Worm (Caenorhabditis elegans) whole organism, L2 larva: Measurements from ENCODE around the gene C37E2.10.

Experiments
- F13H6.1 ChIP-seq: sonication (generic microtip); optimal IDR thresholded peaks from 2 replicates; lab custom pipeline; 2016; ENCODE audit warnings: missing genetic modification characterization, missing compliant biosample characterization
- R02D3.7 ChIP-seq: fragments of 150-350 bp; optimal IDR thresholded peaks from 2 replicates; lab custom pipeline; 2014; ENCODE audit warnings: missing biosample characterization, missing genetic modification characterization
- Y55F3AM.14 ChIP-seq: fragments of 200-800 bp; sonication (Bioruptor generic); optimal IDR thresholded peaks from 2 replicates; lab custom pipeline; 2018; ENCODE audit warnings: mild to moderate bottlenecking, missing genetic modification characterization, missing compliant biosample characterization
- ZK546.5 ChIP-seq: sonication (generic microtip); optimal IDR thresholded peaks from 2 replicates; lab custom pipeline; 2017; ENCODE audit warnings: missing biosample characterization, missing genetic modification characterization
- aly-2 ChIP-seq: fragments of 150-350 bp; optimal IDR thresholded peaks from 2 replicates; lab custom pipeline; 2014; ENCODE audit warnings: missing biosample characterization, missing genetic modification characterization
- ama-1 ChIP-seq: fragments of 150-350 bp; optimal IDR thresholded peaks from 2 replicates; lab custom pipeline; 2018; ENCODE audit warnings: inconsistent platforms
- blmp-1 ChIP-seq: sonication (generic microtip); optimal IDR thresholded peaks from 2 replicates; lab custom pipeline; 2017; ENCODE audit warnings: missing genetic modification characterization, mild to moderate bottlenecking, missing compliant biosample characterization, antibody characterized with exemption, moderate library complexity; ENCODE audit not compliant: insufficient read depth
- ceh-16 ChIP-seq: fragments of 150-350 bp; optimal IDR thresholded peaks from 2 replicates; lab custom pipeline; 2014; ENCODE audit warnings: missing biosample characterization, missing genetic modification characterization
- ceh-82 ChIP-seq: fragments of 150-350 bp; optimal IDR thresholded peaks from 2 replicates; lab custom pipeline; 2014; ENCODE audit warnings: missing biosample characterization, missing genetic modification characterization
- dmd-4 ChIP-seq: sonication (generic microtip); optimal IDR thresholded peaks from 2 replicates; lab custom pipeline; 2017; ENCODE audit warnings: missing biosample characterization, missing genetic modification characterization
- egl-27 ChIP-seq: sonication (generic microtip); optimal IDR thresholded peaks from 3 replicates; lab custom pipeline; 2017; ENCODE audit warnings: missing biosample characterization, missing genetic modification reagents, missing genetic modification characterization
- elt-3 ChIP-seq: sonication (generic microtip); optimal IDR thresholded peaks from 2 replicates; lab custom pipeline; 2017; ENCODE audit warnings: missing biosample characterization, missing genetic modification characterization
- fos-1 ChIP-seq: fragments of 150-350 bp; optimal IDR thresholded peaks from 2 replicates; lab custom pipeline; 2014; ENCODE audit warnings: missing biosample characterization, missing genetic modification characterization
- gmeb-1 ChIP-seq: fragments of 150-350 bp; optimal IDR thresholded peaks from 2 replicates; lab custom pipeline; 2014; ENCODE audit warnings: missing biosample characterization, missing genetic modification characterization
- lin-11 ChIP-seq: fragments of 150-350 bp; sonication (generic microtip); optimal IDR thresholded peaks from 2 replicates; lab custom pipeline; 2014; ENCODE audit warnings: missing biosample characterization, missing genetic modification characterization, inconsistent platforms, mixed read lengths
- lin-13 ChIP-seq: fragments of 150-350 bp; optimal IDR thresholded peaks from 2 replicates; lab custom pipeline; 2014; ENCODE audit warnings: missing biosample characterization, missing genetic modification reagents, missing genetic modification characterization
- lin-39 ChIP-seq: fragments of 150-350 bp; optimal IDR thresholded peaks from 2 replicates; lab custom pipeline; 2014; ENCODE audit warnings: missing biosample characterization, missing genetic modification reagents, missing genetic modification characterization
- lsy-2 ChIP-seq, 2 experiments: fragments of 150-350 bp in 1 of 2; sonication (generic microtip) in 1 of 2; optimal IDR thresholded peaks; 2 replicates each; lab custom pipeline; 2014 to 2017; ENCODE audit warnings: missing biosample characterization in 2 of 2, missing genetic modification characterization in 2 of 2
- mab-5 ChIP-seq: fragments of 150-350 bp; optimal IDR thresholded peaks from 2 replicates; lab custom pipeline; 2014; ENCODE audit warnings: missing biosample characterization, missing genetic modification characterization
- mbf-1 ChIP-seq: sonication (generic microtip); optimal IDR thresholded peaks from 2 replicates; lab custom pipeline; 2017; ENCODE audit warnings: missing biosample characterization, missing genetic modification characterization
- nhr-11 ChIP-seq: fragments of 150-350 bp; optimal IDR thresholded peaks from 2 replicates; lab custom pipeline; 2014; ENCODE audit warnings: missing biosample characterization, missing genetic modification characterization
- nhr-12 ChIP-seq: fragments of 150-350 bp; optimal IDR thresholded peaks from 2 replicates; lab custom pipeline; 2014; ENCODE audit warnings: missing biosample characterization, missing genetic modification characterization
- nhr-129 ChIP-seq: fragments of 150-350 bp; optimal IDR thresholded peaks from 2 replicates; lab custom pipeline; 2014; ENCODE audit warnings: missing biosample characterization, missing genetic modification characterization
- nhr-21 ChIP-seq: fragments of 150-350 bp; optimal IDR thresholded peaks from 2 replicates; lab custom pipeline; 2014; ENCODE audit warnings: missing biosample characterization, missing genetic modification characterization
- nhr-23 ChIP-seq: fragments of 150-350 bp; optimal IDR thresholded peaks from 2 replicates; lab custom pipeline; 2014; ENCODE audit warnings: missing biosample characterization, missing genetic modification reagents, missing genetic modification characterization
- nhr-237 ChIP-seq: fragments of 150-350 bp; optimal IDR thresholded peaks from 2 replicates; lab custom pipeline; 2014; ENCODE audit warnings: missing biosample characterization, missing genetic modification characterization
- nhr-6 ChIP-seq: fragments of 150-350 bp; optimal IDR thresholded peaks from 2 replicates; lab custom pipeline; 2014; ENCODE audit warnings: missing biosample characterization, missing genetic modification characterization
- nhr-77 ChIP-seq: fragments of 150-350 bp; optimal IDR thresholded peaks from 2 replicates; lab custom pipeline; 2014; ENCODE audit warnings: missing biosample characterization, missing genetic modification characterization
- sem-4 ChIP-seq: fragments of 150-350 bp; optimal IDR thresholded peaks from 2 replicates; lab custom pipeline; 2014; ENCODE audit warnings: missing biosample characterization, missing genetic modification reagents, missing genetic modification characterization
- skn-1 ChIP-seq: sonication (generic microtip); optimal IDR thresholded peaks from 2 replicates; lab custom pipeline; 2017; ENCODE audit warnings: missing biosample characterization, missing genetic modification characterization
- sma-3 ChIP-seq: sonication (generic microtip); optimal IDR thresholded peaks from 2 replicates; lab custom pipeline; 2016; ENCODE audit warnings: missing genetic modification reagents, missing genetic modification characterization, missing compliant biosample characterization
- sma-9 ChIP-seq, 2 experiments: fragments of 150-350 bp in 1 of 2; sonication (generic microtip) in 1 of 2; optimal IDR thresholded peaks; 2 replicates each; lab custom pipeline; 2014 to 2016; ENCODE audit warnings: missing genetic modification characterization in 2 of 2, mild to moderate bottlenecking in 1 of 2, missing biosample characterization in 1 of 2, missing compliant biosample characterization in 1 of 2, missing genetic modification reagents in 1 of 2, moderate library complexity in 1 of 2
- unc-39 ChIP-seq: fragments of 150-350 bp; optimal IDR thresholded peaks from 2 replicates; lab custom pipeline; 2014; ENCODE audit warnings: missing biosample characterization, missing genetic modification characterization
- ztf-11 ChIP-seq: sonication (generic microtip); optimal IDR thresholded peaks from 2 replicates; lab custom pipeline; 2017; ENCODE audit warnings: missing biosample characterization, missing genetic modification characterization
- ztf-4 ChIP-seq: fragments of 150-350 bp; optimal IDR thresholded peaks from 2 replicates; lab custom pipeline; 2014; ENCODE audit warnings: missing biosample characterization, missing genetic modification characterization

C37E2.10 gene

ce11 chrX:14175740-14176139 lies 3.0 kb upstream of the C37E2.10 start, which contains the start of gene C37E2.2:
C37E2.2 (plus strand) TSS chrX:14176040.
- TF ChIP-seq ceh-82 (tag; lab: Kevin White, UChicago) (no peak), lsy-2 (tag; optimal IDR thresholded peaks at IDR 0.05; lab: Kevin White, UChicago) (no peak), ztf-11 (no peak), ceh-16 (tag; lab: Kevin White, UChicago) (no peak), ama-1 (lab: Kevin White, UChicago) (no peak), lin-13 (no peak), R02D3.7 (no peak), nhr-6 (tag; lab: Kevin White, UChicago) (no peak), nhr-12 (no peak), mab-5 (tag; lab: Kevin White, UChicago) (no peak), dmd-4 (tag; lab: Kevin White, UChicago) (no peak), blmp-1 (tag; lab: Kevin White, UChicago) (no peak)

DNA sequence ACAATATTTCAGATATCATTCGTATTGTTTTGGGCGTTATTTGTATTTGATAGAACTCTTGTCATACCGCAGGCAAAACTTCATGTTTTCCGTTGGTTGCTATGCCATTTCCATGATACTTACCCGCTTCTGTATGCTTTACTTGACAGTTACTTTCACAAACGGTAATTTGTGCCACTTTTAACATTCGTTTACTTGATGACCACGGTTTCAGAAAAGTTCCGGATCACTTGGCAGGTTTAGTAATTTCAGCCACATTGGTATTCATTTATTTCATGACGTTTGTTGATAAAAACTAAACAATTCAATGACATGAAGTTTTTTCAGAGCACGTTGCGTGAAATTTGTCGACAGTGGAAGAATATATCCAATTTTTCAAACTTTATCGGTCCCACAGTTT lies 700 bp downstream of the C37E2.10 start:
- TF ChIP-seq blmp-1 (tag; lab: Kevin White, UChicago) (no peak), lin-11 (no peak), ztf-4 (tag; lab: Kevin White, UChicago) (no peak), mbf-1 (tag; lab: Kevin White, UChicago) (no peak), unc-39 (tag; lab: Kevin White, UChicago) (no peak), mab-5 (tag; lab: Kevin White, UChicago) (no peak), ZK546.5 (no peak), fos-1 (tag; lab: Kevin White, UChicago) (no peak), sma-9 (GFP tag; optimal IDR thresholded peaks at IDR 0.05; lab: Kevin White, UChicago) (no peak), sma-9 (tag; optimal IDR thresholded peaks at IDR 0.05; lab: Kevin White, UChicago) (no peak), F13H6.1 (tag; lab: Kevin White, UChicago) (no peak), sem-4 (tag; lab: Kevin White, UChicago) (no peak), nhr-129 (tag; lab: Kevin White, UChicago) (no peak), lsy-2 (tag; optimal IDR thresholded peaks at IDR 0.05; lab: Kevin White, UChicago) (no peak), nhr-237 (no peak), nhr-77 (tag; lab: Kevin White, UChicago) (no peak), gmeb-1 (tag; lab: Kevin White, UChicago) (no peak), aly-2 (tag; lab: Kevin White, UChicago) (no peak), lin-13 (no peak), nhr-6 (tag; lab: Kevin White, UChicago) (no peak), ama-1 (lab: Kevin White, UChicago) (no peak)

DNA sequence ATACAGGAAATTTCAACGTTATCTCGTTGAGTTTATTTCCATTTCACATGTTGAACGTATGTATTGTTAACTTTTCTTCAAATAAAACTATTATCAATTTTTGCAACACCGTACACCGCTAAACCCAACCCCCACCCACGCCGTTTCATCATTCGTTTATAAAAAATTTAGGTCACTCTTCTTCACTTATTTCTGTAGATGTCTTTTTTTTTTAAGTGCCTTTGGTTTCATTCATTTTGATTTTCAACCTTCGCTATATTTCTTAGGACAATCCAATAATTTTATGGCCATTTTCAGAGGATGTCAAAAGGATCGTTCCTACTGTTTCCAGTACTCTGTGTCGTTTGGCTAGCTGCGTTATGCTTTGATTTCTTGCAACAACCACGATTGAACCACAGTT lies 1.4 kb downstream of the C37E2.10 start, which contains the start of gene C37E2.3:
C37E2.3 (plus strand) TSS at position 301 of the 400 bp plus-strand sequence.
- no peak for TF ChIP-seq lin-13
- TF ChIP-seq nhr-11 (tag; lab: Kevin White, UChicago) = no peak
- no peak for TF ChIP-seq sma-9 (GFP tag; optimal IDR thresholded peaks at IDR 0.05; lab: Kevin White, UChicago)
- no peak for TF ChIP-seq sma-9 (tag; optimal IDR thresholded peaks at IDR 0.05; lab: Kevin White, UChicago)
- TF ChIP-seq mbf-1 (tag; lab: Kevin White, UChicago) = no peak
- no peak for TF ChIP-seq nhr-12
- no peak for TF ChIP-seq egl-27 (tag; lab: Kevin White, UChicago)
- TF ChIP-seq nhr-6 (tag; lab: Kevin White, UChicago) = no peak
- TF ChIP-seq Y55F3AM.14 = no peak
- TF ChIP-seq sma-3 (GFP tag; lab: Kevin White, UChicago) = no peak
- no peak for TF ChIP-seq nhr-21 (tag; lab: Kevin White, UChicago)
- no peak for TF ChIP-seq elt-3 (tag; lab: Kevin White, UChicago)
- no peak for TF ChIP-seq nhr-237
- no peak for TF ChIP-seq lin-11
- TF ChIP-seq unc-39 (tag; lab: Kevin White, UChicago) = no peak
- TF ChIP-seq nhr-23 (tag; lab: Kevin White, UChicago) = no peak
- no peak for TF ChIP-seq ZK546.5
- TF ChIP-seq fos-1 (tag; lab: Kevin White, UChicago) = no peak
- TF ChIP-seq lin-39 (tag; lab: Kevin White, UChicago) = no peak

- TF ChIP-seq skn-1 = no peak
- TF ChIP-seq unc-39 (tag; lab: Kevin White, UChicago) = no peak
These were observed 3.7 kb downstream of the C37E2.10 start for ce11 chrX:14182514-14182913.
